Fruit fly (Drosophila melanogaster) whole organism: Measurements from ENCODE around the gene ex.

Experiments
- CG8478 ChIP-seq: fragments of >200 bp; optimal IDR thresholded peaks from 2 replicates; lab custom pipeline; 2018; ENCODE audit warnings: inconsistent platforms
- Dll ChIP-seq: fragments of >200 bp; optimal IDR thresholded peaks from 2 replicates; lab custom pipeline; 2017
- EcR ChIP-seq, 2 experiments: fragments of >200 bp; optimal IDR thresholded peaks; 2 replicates each; lab custom pipeline; 2017; ENCODE audit warnings: missing biosample characterization in 2 of 2, missing genetic modification characterization in 2 of 2, missing genetic modification reagents in 2 of 2
- pan ChIP-seq: fragments of >200 bp; optimal IDR thresholded peaks from 2 replicates; lab custom pipeline; 2017
- psq ChIP-seq: fragments of >200 bp; optimal IDR thresholded peaks from 2 replicates; lab custom pipeline; 2017
- usp ChIP-seq: fragments of >200 bp; optimal IDR thresholded peaks from 2 replicates; lab custom pipeline; 2017; ENCODE audit warnings: missing biosample characterization, missing genetic modification characterization, mixed read lengths

DNA sequence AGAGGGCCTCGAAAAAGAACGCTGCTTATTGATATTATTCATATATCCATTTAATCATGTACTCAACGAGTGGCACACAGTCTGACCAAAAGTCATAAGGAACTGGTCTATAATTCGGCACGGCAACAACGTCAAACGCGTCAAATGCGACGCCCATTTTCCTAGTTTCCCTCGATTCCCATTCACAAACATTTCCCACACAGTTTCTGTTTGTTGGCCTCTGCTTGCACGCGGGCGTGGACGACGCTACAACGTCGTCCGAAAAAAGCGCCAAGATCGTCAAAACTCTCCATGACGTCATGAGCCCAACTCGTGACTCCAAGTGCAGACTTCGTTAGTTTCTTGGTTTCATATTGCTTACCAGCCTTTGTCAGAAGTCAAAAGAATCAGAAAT is 51.4 kb downstream of the ex start:
- TF ChIP-seq pan (lab: Kevin White, UChicago) (no peak), psq (lab: Kevin White, UChicago) (no peak), usp (GFP tag; lab: Kevin White, UChicago) (no peak), Dll (lab: Kevin White, UChicago) (no peak), CG8478 (lab: Kevin White, UChicago) (no peak), EcR (GFP tag; optimal IDR thresholded peaks at IDR 0.05; lab: Kevin White, UChicago) (no peak)
